Fruit fly (Drosophila melanogaster) whole organism: Measurements from ENCODE around the gene Rtca.

Source experiments
- Dll ChIP-seq: fragments of >200 bp; optimal IDR thresholded peaks from 2 replicates; lab custom pipeline; 2017
- pan ChIP-seq: fragments of >200 bp; optimal IDR thresholded peaks from 2 replicates; lab custom pipeline; 2017
- psq ChIP-seq: fragments of >200 bp; optimal IDR thresholded peaks from 2 replicates; lab custom pipeline; 2017

dm6 chrX:2083109-2083508 is 10.9 kb downstream of the Rtca start:
- TF ChIP-seq psq (lab: Kevin White, UChicago) (no peak), Dll (lab: Kevin White, UChicago) (no peak), pan (lab: Kevin White, UChicago) (no peak)
